Worm (Caenorhabditis elegans) whole organism, early embryonic: ENCODE data around the gene R11G10.3.

Experiments
- B0310.2 ChIP-seq: sonication (generic microtip); optimal IDR thresholded peaks from 2 replicates; lab custom pipeline; 2016; ENCODE audit warnings: mild to moderate bottlenecking, missing genetic modification characterization, missing compliant biosample characterization
- F13C5.2 ChIP-seq: sonication (generic microtip); optimal IDR thresholded peaks from 2 replicates; lab custom pipeline; 2017; ENCODE audit warnings: mild to moderate bottlenecking, missing genetic modification characterization, inconsistent platforms, missing compliant biosample characterization
- aly-1 ChIP-seq: sonication (generic microtip); optimal IDR thresholded peaks from 2 replicates; lab custom pipeline; 2016; ENCODE audit warnings: missing genetic modification characterization, missing compliant biosample characterization
- ama-1 ChIP-seq: fragments of 150-350 bp; optimal IDR thresholded peaks from 2 replicates; lab custom pipeline; 2014
- ceh-13 ChIP-seq: fragments of 200-800 bp; sonication (Bioruptor generic); optimal IDR thresholded peaks from 2 replicates; lab custom pipeline; 2018; ENCODE audit warnings: mild to moderate bottlenecking, missing genetic modification characterization, missing compliant biosample characterization
- ceh-36 ChIP-seq: sonication (generic microtip); optimal IDR thresholded peaks from 2 replicates; lab custom pipeline; 2016; ENCODE audit warnings: missing genetic modification characterization, inconsistent platforms, missing compliant biosample characterization
- ets-7 ChIP-seq: sonication (generic microtip); optimal IDR thresholded peaks from 2 replicates; lab custom pipeline; 2016; ENCODE audit warnings: missing genotype, missing genetic modification characterization, missing compliant biosample characterization
- flt-1 ChIP-seq: fragments of 200-800 bp; sonication (Bioruptor generic); IDR thresholded peaks from 2 replicates; pipeline ENCODE4 v1.3.6; 2022; ENCODE audit warnings: missing genetic modification characterization, missing compliant biosample characterization
- hmbx-1 ChIP-seq: sonication (generic microtip); optimal IDR thresholded peaks from 2 replicates; lab custom pipeline; 2016; ENCODE audit warnings: mild to moderate bottlenecking, missing genetic modification characterization, missing compliant biosample characterization
- hmg-4 ChIP-seq: fragments of 200-800 bp; sonication (Bioruptor generic); optimal IDR thresholded peaks from 2 replicates; lab custom pipeline; 2018; ENCODE audit warnings: mild to moderate bottlenecking, missing genetic modification characterization, missing compliant biosample characterization
- hnd-1 ChIP-seq: sonication (generic microtip); optimal IDR thresholded peaks from 2 replicates; lab custom pipeline; 2016; ENCODE audit warnings: missing genetic modification characterization, missing compliant biosample characterization
- pes-1 ChIP-seq: fragments of 200-800 bp; sonication (Bioruptor generic); IDR thresholded peaks from 2 replicates; pipeline ENCODE4 v1.3.6; 2022; ENCODE audit warnings: missing genetic modification reagents, missing genetic modification characterization, missing compliant biosample characterization
- scrt-1 ChIP-seq: fragments of 200-800 bp; sonication (Bioruptor generic); IDR thresholded peaks from 2 replicates; pipeline ENCODE4 v1.3.6; 2022; ENCODE audit warnings: missing genetic modification characterization, missing compliant biosample characterization
- sea-1 ChIP-seq: fragments of 200-800 bp; sonication (Bioruptor generic); conservative IDR thresholded peaks from 2 replicates; pipeline ENCODE4 v1.3.6; 2022; ENCODE audit warnings: missing genetic modification characterization, missing compliant biosample characterization
- tbx-11 ChIP-seq: fragments of 200-800 bp; sonication (Bioruptor generic); IDR thresholded peaks from 2 replicates; pipeline ENCODE4 v1.3.6; 2022; ENCODE audit warnings: missing genetic modification characterization, missing compliant biosample characterization
- tbx-37 ChIP-seq: fragments of 200-800 bp; sonication (Bioruptor generic); conservative IDR thresholded peaks from 2 replicates; pipeline ENCODE4 v1.3.6; 2022; ENCODE audit warnings: missing genetic modification reagents, missing genetic modification characterization, missing compliant biosample characterization
- tra-4 ChIP-seq: sonication (generic microtip); optimal IDR thresholded peaks from 2 replicates; lab custom pipeline; 2017; ENCODE audit warnings: missing genetic modification characterization, missing compliant biosample characterization

R11G10.3 gene

ce11 chrV:13563841-13564240 lies 40.5 kb downstream of the R11G10.3 start, which contains the start of gene grl-17:
grl-17 (minus strand) TSS chrV:13563941.
- TF ChIP-seq ets-7 (no peak), hmg-4 (GFP tag; lab: Kevin White, UChicago) (no peak), hmbx-1 (no peak), ceh-36 (tag; lab: Kevin White, UChicago) (no peak), pes-1 (no peak)

ce11 chrV:13565197-13565596 lies 41.9 kb downstream of the R11G10.3 start:
- no peak for TF ChIP-seq ama-1 (lab: Kevin White, UChicago)
- no peak for TF ChIP-seq F13C5.2 (tag; lab: Kevin White, UChicago)
- TF ChIP-seq B0310.2 (tag; lab: Kevin White, UChicago): no peak
- no peak for TF ChIP-seq ets-7
- TF ChIP-seq hmbx-1: no peak
- no peak for TF ChIP-seq tbx-37
- no peak for TF ChIP-seq sea-1 (GFP tag; lab: Robert Waterston, UW)
- TF ChIP-seq hmg-4 (GFP tag; lab: Kevin White, UChicago): no peak
- no peak for TF ChIP-seq hnd-1 (tag; lab: Kevin White, UChicago)
- no peak for TF ChIP-seq flt-1 (GFP tag; lab: Robert Waterston, UW)
- no peak for TF ChIP-seq aly-1 (tag; lab: Kevin White, UChicago)

- no peak for TF ChIP-seq ceh-36 (tag; lab: Kevin White, UChicago)
- no peak for TF ChIP-seq sea-1 (GFP tag; lab: Robert Waterston, UW)
- no peak for TF ChIP-seq hnd-1 (tag; lab: Kevin White, UChicago)
- no peak for TF ChIP-seq tbx-37
Observed at ce11 chrV:13565781-13566180, 42.5 kb downstream of the R11G10.3 start, which contains the start of gene slrp-1. slrp-1 (plus strand) TSS chrV:13565863.

ce11 chrV:13566967-13567366 lies 43.7 kb downstream of the R11G10.3 start:
- TF ChIP-seq tbx-11 (GFP tag; lab: Robert Waterston, UW) (no peak), scrt-1 (GFP tag; lab: Robert Waterston, UW) (no peak), aly-1 (tag; lab: Kevin White, UChicago) (no peak), pes-1 (no peak), B0310.2 (tag; lab: Kevin White, UChicago) (no peak), sea-1 (GFP tag; lab: Robert Waterston, UW) (no peak), ama-1 (lab: Kevin White, UChicago) (no peak), ceh-13 (GFP tag; lab: Kevin White, UChicago) (no peak), hmbx-1 (no peak), hnd-1 (tag; lab: Kevin White, UChicago) (no peak), tbx-37 (no peak), hmg-4 (GFP tag; lab: Kevin White, UChicago) (no peak), flt-1 (GFP tag; lab: Robert Waterston, UW) (no peak)

ce11 chrV:13568533-13568932 lies 45.2 kb downstream of the R11G10.3 start, which contains the start of the genes nuaf-1 and bir-2:
nuaf-1 (minus strand) TSS chrV:13568630.
bir-2 (plus strand) TSS chrV:13568850.
- TF ChIP-seq sea-1 (GFP tag; lab: Robert Waterston, UW) (no peak), tra-4 (tag; lab: Kevin White, UChicago) (no peak), tbx-11 (GFP tag; lab: Robert Waterston, UW) (no peak), ama-1 (lab: Kevin White, UChicago) (no peak), aly-1 (tag; lab: Kevin White, UChicago) (no peak), ceh-36 (tag; lab: Kevin White, UChicago) (no peak), flt-1 (GFP tag; lab: Robert Waterston, UW) (no peak), ceh-13 (GFP tag; lab: Kevin White, UChicago) (no peak)

- TF ChIP-seq tbx-37: no peak
- no peak for TF ChIP-seq ets-7
- no peak for TF ChIP-seq tbx-11 (GFP tag; lab: Robert Waterston, UW)
- no peak for TF ChIP-seq hmg-4 (GFP tag; lab: Kevin White, UChicago)
- no peak for TF ChIP-seq sea-1 (GFP tag; lab: Robert Waterston, UW)
- TF ChIP-seq ama-1 (lab: Kevin White, UChicago): no peak
- TF ChIP-seq ceh-13 (GFP tag; lab: Kevin White, UChicago): no peak
- TF ChIP-seq F13C5.2 (tag; lab: Kevin White, UChicago): no peak
- no peak for TF ChIP-seq hnd-1 (tag; lab: Kevin White, UChicago)
- TF ChIP-seq hmbx-1: no peak
Observed at ce11 chrV:13571714-13572258, 48.5 kb downstream of the R11G10.3 start, which contains the start of gene C50B8.4. C50B8.4 (plus strand) TSS chrV:13572012.

- TF ChIP-seq B0310.2 (tag; lab: Kevin White, UChicago): no peak
- no peak for TF ChIP-seq tbx-37
- no peak for TF ChIP-seq hnd-1 (tag; lab: Kevin White, UChicago)
- TF ChIP-seq aly-1 (tag; lab: Kevin White, UChicago): no peak
- no peak for TF ChIP-seq flt-1 (GFP tag; lab: Robert Waterston, UW)
- TF ChIP-seq hmg-4 (GFP tag; lab: Kevin White, UChicago): no peak
- no peak for TF ChIP-seq ama-1 (lab: Kevin White, UChicago)
- TF ChIP-seq scrt-1 (GFP tag; lab: Robert Waterston, UW): no peak
- no peak for TF ChIP-seq sea-1 (GFP tag; lab: Robert Waterston, UW)
- no peak for TF ChIP-seq ceh-36 (tag; lab: Kevin White, UChicago)
- TF ChIP-seq F13C5.2 (tag; lab: Kevin White, UChicago): no peak
- TF ChIP-seq tbx-11 (GFP tag; lab: Robert Waterston, UW): no peak
- no peak for TF ChIP-seq pes-1
- TF ChIP-seq tra-4 (tag; lab: Kevin White, UChicago): no peak
- TF ChIP-seq hmbx-1: no peak
- no peak for TF ChIP-seq ets-7
- no peak for TF ChIP-seq ceh-13 (GFP tag; lab: Kevin White, UChicago)
Observed at ce11 chrV:13575866-13576265, 52.6 kb downstream of the R11G10.3 start.
